Worm (Caenorhabditis elegans) whole organism, late embryonic: Measurements from ENCODE around the gene F31E3.12.

ENCODE experiments used
- F13H6.1 ChIP-seq: sonication (generic microtip); optimal IDR thresholded peaks from 2 replicates; lab custom pipeline; 2016; ENCODE audit warnings: missing genetic modification characterization, missing compliant biosample characterization
- K02D7.2 ChIP-seq: sonication (generic microtip); optimal IDR thresholded peaks from 2 replicates; lab custom pipeline; 2017; ENCODE audit warnings: mild to moderate bottlenecking, missing genetic modification characterization, missing compliant biosample characterization
- K09A11.1 ChIP-seq: sonication (generic microtip); optimal IDR thresholded peaks from 2 replicates; lab custom pipeline; 2017; ENCODE audit warnings: antibody characterized with exemption, mild to moderate bottlenecking, missing genetic modification characterization, missing compliant biosample characterization; ENCODE audit not compliant: insufficient read depth
- T23F11.4 ChIP-seq: fragments of 200-800 bp; sonication (Bioruptor generic); optimal IDR thresholded peaks from 2 replicates; lab custom pipeline; 2018; ENCODE audit warnings: mild to moderate bottlenecking, missing genetic modification characterization, missing compliant biosample characterization
- Y22D7AL.16 ChIP-seq: sonication (generic microtip); optimal IDR thresholded peaks from 2 replicates; lab custom pipeline; 2016; ENCODE audit warnings: missing genetic modification characterization, missing compliant biosample characterization
- ahr-1 ChIP-seq: sonication (generic microtip); optimal IDR thresholded peaks from 2 replicates; lab custom pipeline; 2016; ENCODE audit warnings: missing genetic modification characterization, missing compliant biosample characterization
- ama-1 ChIP-seq: fragments of 150-350 bp; optimal IDR thresholded peaks from 2 replicates; lab custom pipeline; 2014
- ceh-18 ChIP-seq: sonication (generic microtip); optimal IDR thresholded peaks from 2 replicates; lab custom pipeline; 2016; ENCODE audit warnings: missing genetic modification characterization, missing compliant biosample characterization
- ceh-24 ChIP-seq: sonication (generic microtip); optimal IDR thresholded peaks from 2 replicates; lab custom pipeline; 2016; ENCODE audit warnings: mild to moderate bottlenecking, missing genetic modification characterization, missing compliant biosample characterization
- ceh-31 ChIP-seq: sonication (generic microtip); optimal IDR thresholded peaks from 2 replicates; lab custom pipeline; 2016; ENCODE audit warnings: missing genetic modification characterization, missing compliant biosample characterization
- ceh-34 ChIP-seq: sonication (generic microtip); optimal IDR thresholded peaks from 2 replicates; lab custom pipeline; 2016; ENCODE audit warnings: mild to moderate bottlenecking, missing genetic modification characterization, missing compliant biosample characterization
- ceh-45 ChIP-seq: fragments of 200-800 bp; sonication (Bioruptor generic); IDR thresholded peaks from 2 replicates; pipeline ENCODE4 v1.3.6; 2022; ENCODE audit warnings: missing genetic modification reagents, missing genetic modification characterization, missing compliant biosample characterization
- ceh-48 ChIP-seq: sonication (generic microtip); optimal IDR thresholded peaks from 2 replicates; lab custom pipeline; 2016; ENCODE audit warnings: missing genetic modification characterization, inconsistent platforms, missing compliant biosample characterization
- dmd-4 ChIP-seq: sonication (generic microtip); optimal IDR thresholded peaks from 2 replicates; lab custom pipeline; 2016; ENCODE audit warnings: borderline replicate concordance, missing genetic modification characterization, missing compliant biosample characterization
- dve-1 ChIP-seq: sonication (generic microtip); optimal IDR thresholded peaks from 2 replicates; lab custom pipeline; 2017; ENCODE audit warnings: antibody characterized with exemption, mild to moderate bottlenecking, missing genetic modification characterization, missing compliant biosample characterization
- elt-2 ChIP-seq: sonication (generic microtip); optimal IDR thresholded peaks from 2 replicates; lab custom pipeline; 2016; ENCODE audit warnings: missing genetic modification reagents, missing genetic modification characterization, missing compliant biosample characterization
- elt-4 ChIP-seq: sonication (generic microtip); optimal IDR thresholded peaks from 2 replicates; lab custom pipeline; 2016; ENCODE audit warnings: missing genetic modification characterization, missing compliant biosample characterization
- ets-4 ChIP-seq: sonication (generic microtip); optimal IDR thresholded peaks from 2 replicates; lab custom pipeline; 2016; ENCODE audit warnings: missing genetic modification characterization, missing compliant biosample characterization
- eyg-1 ChIP-seq: sonication (generic microtip); optimal IDR thresholded peaks from 2 replicates; lab custom pipeline; 2016; ENCODE audit warnings: missing genotype, missing genetic modification characterization, missing compliant biosample characterization
- fkh-10 ChIP-seq: fragments of 150-350 bp; optimal IDR thresholded peaks from 2 replicates; lab custom pipeline; 2014; ENCODE audit warnings: missing biosample characterization, missing genetic modification reagents, missing genetic modification characterization
- hlh-30 ChIP-seq: sonication (generic microtip); optimal IDR thresholded peaks from 2 replicates; lab custom pipeline; 2017; ENCODE audit warnings: antibody characterized with exemption, missing genetic modification characterization, missing compliant biosample characterization; ENCODE audit not compliant: insufficient read depth
- hlh-6 ChIP-seq: sonication (generic microtip); optimal IDR thresholded peaks from 2 replicates; lab custom pipeline; 2016; ENCODE audit warnings: missing genotype, missing genetic modification characterization, missing compliant biosample characterization
- hlh-8 ChIP-seq: sonication (generic microtip); optimal IDR thresholded peaks from 2 replicates; lab custom pipeline; 2016; ENCODE audit warnings: missing genotype, missing genetic modification characterization, missing compliant biosample characterization
- madf-2 ChIP-seq: sonication (generic microtip); optimal IDR thresholded peaks from 2 replicates; lab custom pipeline; 2017; ENCODE audit warnings: missing genetic modification characterization, missing compliant biosample characterization
- nfya-1 ChIP-seq: sonication (generic microtip); optimal IDR thresholded peaks from 2 replicates; lab custom pipeline; 2017; ENCODE audit warnings: missing genetic modification characterization, mild to moderate bottlenecking, missing compliant biosample characterization, antibody characterized with exemption, moderate library complexity
- nhr-232 ChIP-seq: sonication (generic microtip); optimal IDR thresholded peaks from 2 replicates; lab custom pipeline; 2016; ENCODE audit warnings: missing genetic modification characterization, missing compliant biosample characterization
- npax-4 ChIP-seq: sonication (generic microtip); optimal IDR thresholded peaks from 2 replicates; lab custom pipeline; 2016; ENCODE audit warnings: missing genetic modification characterization, missing compliant biosample characterization
- odd-2 ChIP-seq: sonication (generic microtip); optimal IDR thresholded peaks from 2 replicates; lab custom pipeline; 2017; ENCODE audit warnings: antibody characterized with exemption, mild to moderate bottlenecking, missing genetic modification characterization, missing compliant biosample characterization
- pag-3 ChIP-seq: sonication (generic microtip); optimal IDR thresholded peaks from 2 replicates; lab custom pipeline; 2016; ENCODE audit warnings: missing compliant biosample characterization, missing genetic modification characterization, borderline replicate concordance
- pat-9 ChIP-seq: fragments of 200-800 bp; sonication (Bioruptor generic); optimal IDR thresholded peaks from 2 replicates; lab custom pipeline; 2018; ENCODE audit warnings: mild to moderate bottlenecking, missing genetic modification characterization, moderate library complexity, missing compliant biosample characterization
- pax-1 ChIP-seq: fragments of 150-350 bp; optimal IDR thresholded peaks from 2 replicates; lab custom pipeline; 2014; ENCODE audit warnings: missing biosample characterization, missing genetic modification characterization
- pha-4 ChIP-seq: fragments of 150-350 bp; optimal IDR thresholded peaks from 2 replicates; lab custom pipeline; 2018; ENCODE audit warnings: missing biosample characterization, missing genetic modification reagents, missing genetic modification characterization
- pros-1 ChIP-seq: fragments of 150-350 bp; optimal IDR thresholded peaks from 2 replicates; lab custom pipeline; 2014; ENCODE audit warnings: missing biosample characterization, missing genetic modification reagents, missing genetic modification characterization
- ref-2 ChIP-seq: sonication (generic microtip); optimal IDR thresholded peaks from 2 replicates; lab custom pipeline; 2016; ENCODE audit warnings: missing genetic modification characterization, missing compliant biosample characterization
- rnt-1 ChIP-seq: sonication (generic microtip); optimal IDR thresholded peaks from 2 replicates; lab custom pipeline; 2016; ENCODE audit warnings: missing genetic modification characterization, missing compliant biosample characterization
- sox-4 ChIP-seq: sonication (generic microtip); optimal IDR thresholded peaks from 2 replicates; lab custom pipeline; 2017; ENCODE audit warnings: mild to moderate bottlenecking, missing genetic modification characterization, inconsistent platforms, missing compliant biosample characterization
- tbx-2 ChIP-seq: sonication (generic microtip); optimal IDR thresholded peaks from 2 replicates; lab custom pipeline; 2016; ENCODE audit warnings: missing genetic modification characterization, missing compliant biosample characterization
- tbx-7 ChIP-seq: sonication (generic microtip); optimal IDR thresholded peaks from 2 replicates; lab custom pipeline; 2016; ENCODE audit warnings: missing genotype, missing genetic modification characterization, missing compliant biosample characterization
- ttx-3 ChIP-seq: sonication (generic microtip); optimal IDR thresholded peaks from 2 replicates; lab custom pipeline; 2016; ENCODE audit warnings: missing genetic modification reagents, missing genetic modification characterization, missing compliant biosample characterization
- unc-55 ChIP-seq: sonication (generic microtip); optimal IDR thresholded peaks from 2 replicates; lab custom pipeline; 2017; ENCODE audit warnings: missing biosample characterization, missing genetic modification reagents, missing genetic modification characterization
- unc-86 ChIP-seq: sonication (generic microtip); optimal IDR thresholded peaks from 2 replicates; lab custom pipeline; 2016; ENCODE audit warnings: missing genetic modification characterization, missing compliant biosample characterization
- zip-5 ChIP-seq: sonication (generic microtip); optimal IDR thresholded peaks from 2 replicates; lab custom pipeline; 2016; ENCODE audit warnings: missing genetic modification characterization, missing compliant biosample characterization
- ztf-16 ChIP-seq: sonication (generic microtip); optimal IDR thresholded peaks from 2 replicates; lab custom pipeline; 2017; ENCODE audit warnings: missing genetic modification characterization, missing compliant biosample characterization

F31E3.12 gene

ce11 chrIII:6971662-6972284, 2.6 kb downstream of the F31E3.12 start, which contains the start of the genes eef-1A.1 and rfc-4 (continued):
- TF ChIP-seq pros-1 (peak; percentile 68), npax-4 (tag; lab: Kevin White, UChicago) (no peak), ahr-1 (no peak), hlh-6 (tag; lab: Kevin White, UChicago) (no peak), unc-86 (peak; percentile 68), nhr-232 (tag; lab: Kevin White, UChicago) (no peak), ztf-16 (tag; lab: Kevin White, UChicago) (peak; percentile 7), ceh-31 (tag; lab: Kevin White, UChicago) (peak; percentile 74), fkh-10 (GFP tag; lab: Kevin White, UChicago) (no peak), pag-3 (no peak), tbx-7 (tag; lab: Kevin White, UChicago) (no peak), pat-9 (tag; lab: Kevin White, UChicago) (no peak), tbx-2 (peak; percentile 66), ceh-24 (tag; lab: Kevin White, UChicago) (no peak), madf-2 (tag; lab: Kevin White, UChicago) (peak; percentile 80), K02D7.2 (tag; lab: Kevin White, UChicago) (peak; percentile 2), T23F11.4 (GFP tag; lab: Kevin White, UChicago) (no peak), rnt-1 (tag; lab: Kevin White, UChicago) (peak; percentile 34), sox-4 (peak; percentile 36), odd-2 (tag; lab: Kevin White, UChicago) (peak; percentile 16), ets-4 (peak; percentile 65), F13H6.1 (tag; lab: Kevin White, UChicago) (peak; percentile 36), ref-2 (tag; lab: Kevin White, UChicago) (peak; percentile 77), ceh-34 (peak; percentile 73), dve-1 (tag; lab: Kevin White, UChicago) (peak; percentile 72), Y22D7AL.16 (no peak)

ce11 chrIII:6973682-6974081, 4.5 kb downstream of the F31E3.12 start, which contains the start of gene F31E3.2:
TSS of gene F31E3.2 (plus strand) at chrIII:6973982.
- TF ChIP-seq tbx-2 (no peak), sox-4 (no peak), ceh-48 (tag; lab: Kevin White, UChicago) (peak; percentile 22)

- TF ChIP-seq ceh-18 (no peak), hlh-30 (tag; lab: Kevin White, UChicago) (no peak), ttx-3 (no peak), pax-1 (tag; lab: Kevin White, UChicago) (no peak), odd-2 (tag; lab: Kevin White, UChicago) (no peak), ceh-45 (no peak), nhr-232 (tag; lab: Kevin White, UChicago) (no peak), fkh-10 (GFP tag; lab: Kevin White, UChicago) (no peak), ceh-34 (no peak), zip-5 (tag; lab: Kevin White, UChicago) (no peak), F13H6.1 (tag; lab: Kevin White, UChicago) (no peak), K09A11.1 (tag; lab: Kevin White, UChicago) (no peak), ets-4 (no peak), ama-1 (lab: Kevin White, UChicago) (no peak), K02D7.2 (tag; lab: Kevin White, UChicago) (no peak), tbx-7 (tag; lab: Kevin White, UChicago) (no peak), dve-1 (tag; lab: Kevin White, UChicago) (no peak)
- TF ChIP-seq, all 69 proteins: peak for 0
Observed at ce11 chrIII:6974952-6975351, 5.8 kb downstream of the F31E3.12 start.

ce11 chrIII:6978875-6979274, 9.7 kb downstream of the F31E3.12 start:
- TF ChIP-seq ceh-48 (tag; lab: Kevin White, UChicago) (no peak), T23F11.4 (GFP tag; lab: Kevin White, UChicago) (no peak), ceh-18 (peak; percentile 18), hlh-6 (tag; lab: Kevin White, UChicago) (no peak), tbx-2 (peak; percentile 60), madf-2 (tag; lab: Kevin White, UChicago) (no peak), ama-1 (lab: Kevin White, UChicago) (no peak), zip-5 (tag; lab: Kevin White, UChicago) (no peak), ets-4 (no peak), elt-4 (no peak), dmd-4 (no peak), pha-4 (tag; lab: Kevin White, UChicago) (no peak), nhr-232 (tag; lab: Kevin White, UChicago) (no peak), hlh-8 (peak; percentile 94), nfya-1 (tag; lab: Kevin White, UChicago) (peak; percentile 60), ttx-3 (no peak), unc-55 (GFP tag; lab: Kevin White, UChicago) (peak; percentile 100), elt-2 (tag; lab: Kevin White, UChicago) (no peak), hlh-30 (tag; lab: Kevin White, UChicago) (peak; percentile 56), pat-9 (tag; lab: Kevin White, UChicago) (peak; percentile 10), Y22D7AL.16 (no peak), eyg-1 (tag; lab: Kevin White, UChicago) (no peak), ceh-34 (peak; percentile 37), ztf-16 (tag; lab: Kevin White, UChicago) (no peak), pag-3 (no peak), pros-1 (no peak)
